Fruit fly (Drosophila melanogaster) whole organism, embryonic: ENCODE measurements around the gene CG7156.

Experiments used
- Antp ChIP-seq: fragments of 200-800 bp; sonication (Bioruptor generic); optimal IDR thresholded peaks from 3 replicates; lab custom pipeline; 2016; ENCODE audit warnings: missing biosample characterization, missing genetic modification characterization
- CG10267 ChIP-seq: fragments of 200-800 bp; sonication (Bioruptor generic); optimal IDR thresholded peaks from 2 replicates; lab custom pipeline; 2018; ENCODE audit warnings: missing biosample characterization, mild to moderate bottlenecking, missing genetic modification characterization, moderate library complexity
- CG11085 ChIP-seq: fragments of 200-800 bp; sonication (Bioruptor generic); IDR thresholded peaks from 2 replicates; pipeline ENCODE4 v1.3.6; 2022; ENCODE audit warnings: missing biosample characterization, missing genetic modification characterization
- CG12744 ChIP-seq: fragments of 200-800 bp; sonication (Bioruptor generic); optimal IDR thresholded peaks from 2 replicates; lab custom pipeline; 2016; ENCODE audit warnings: missing biosample characterization, missing genetic modification characterization
- CG14860 ChIP-seq: fragments of 200-800 bp; sonication (Bioruptor generic); IDR thresholded peaks from 3 replicates; pipeline ENCODE4 v1.3.6; 2022; ENCODE audit warnings: missing biosample characterization, missing genetic modification characterization; ENCODE audit not compliant: partially characterized antibody
- CG17186 ChIP-seq: fragments of 200-800 bp; sonication (Bioruptor generic); optimal IDR thresholded peaks from 3 replicates; lab custom pipeline; 2017; ENCODE audit warnings: missing biosample characterization, missing genetic modification reagents, missing genetic modification characterization
- CG17359 ChIP-seq: fragments of 200-800 bp; sonication (Bioruptor generic); optimal IDR thresholded peaks from 3 replicates; lab custom pipeline; 2018; ENCODE audit warnings: missing biosample characterization, mild to moderate bottlenecking, missing genetic modification characterization, moderate library complexity
- CG18262 ChIP-seq: fragments of 200-800 bp; optimal IDR thresholded peaks from 3 replicates; lab custom pipeline; 2019; ENCODE audit warnings: missing biosample characterization, mild to moderate bottlenecking, missing genetic modification characterization, moderate library complexity
- CG18599 ChIP-seq: fragments of 200-800 bp; sonication (Bioruptor generic); optimal IDR thresholded peaks from 3 replicates; lab custom pipeline; 2017; ENCODE audit warnings: missing biosample characterization, missing genetic modification characterization, mild to moderate bottlenecking, moderate library complexity, missing genetic modification reagents
- CG2678 ChIP-seq: fragments of 200-800 bp; sonication (Bioruptor generic); optimal IDR thresholded peaks from 3 replicates; lab custom pipeline; 2019; ENCODE audit warnings: missing biosample characterization, mild to moderate bottlenecking, missing genetic modification characterization, moderate library complexity
- CG2712 ChIP-seq: fragments of 200-800 bp; optimal IDR thresholded peaks from 3 replicates; lab custom pipeline; 2019; ENCODE audit warnings: missing biosample characterization, mild to moderate bottlenecking, missing genetic modification characterization, moderate library complexity
- CG32532 ChIP-seq: fragments of 200-800 bp; sonication (Bioruptor generic); IDR thresholded peaks from 2 replicates; pipeline ENCODE4 v1.3.6; 2022; ENCODE audit warnings: missing biosample characterization, missing genetic modification characterization
- CG4404 ChIP-seq: fragments of 200-800 bp; sonication (Bioruptor generic); IDR thresholded peaks from 2 replicates; pipeline ENCODE4 v1.3.6; 2022; ENCODE audit warnings: missing biosample characterization, missing genetic modification characterization
- CG4707 ChIP-seq: fragments of 200-800 bp; sonication (Bioruptor generic); optimal IDR thresholded peaks from 2 replicates; lab custom pipeline; 2018; ENCODE audit warnings: missing biosample characterization, mild to moderate bottlenecking, missing genetic modification characterization, moderate library complexity
- CG6854 ChIP-seq: fragments of 200-800 bp; sonication (Bioruptor generic); optimal IDR thresholded peaks from 3 replicates; lab custom pipeline; 2017; ENCODE audit warnings: missing biosample characterization, mild to moderate bottlenecking, missing genetic modification characterization
- CG8281 ChIP-seq: fragments of 200-800 bp; sonication (Bioruptor generic); optimal IDR thresholded peaks from 2 replicates; lab custom pipeline; 2018; ENCODE audit warnings: missing biosample characterization, mild to moderate bottlenecking, missing genetic modification characterization, moderate library complexity
- CG9609 ChIP-seq: fragments of 200-800 bp; sonication (Bioruptor generic); optimal IDR thresholded peaks from 3 replicates; lab custom pipeline; 2016; ENCODE audit warnings: missing biosample characterization, missing genetic modification characterization
- CG9932 ChIP-seq: fragments of 200-800 bp; sonication (Bioruptor generic); IDR thresholded peaks from 2 replicates; pipeline ENCODE4 v1.3.6; 2022; ENCODE audit warnings: missing biosample characterization, missing genetic modification characterization
- Dek ChIP-seq: fragments of 200-800 bp; sonication (Bioruptor generic); optimal IDR thresholded peaks from 3 replicates; lab custom pipeline; 2019; ENCODE audit warnings: missing biosample characterization, mild to moderate bottlenecking, missing genetic modification characterization, moderate library complexity
- Dfd ChIP-seq, 2 experiments: fragments of >200 bp; optimal IDR thresholded peaks; 2 replicates each; lab custom pipeline; 2017; ENCODE audit warnings: missing biosample characterization in 2 of 2, missing genetic modification characterization in 2 of 2
- Eip74EF ChIP-seq, 2 experiments: fragments of 200-800 bp in 1 of 2; fragments of >200 bp in 1 of 2; sonication (Bioruptor generic) in 1 of 2; optimal IDR thresholded peaks; 2 replicates each; lab custom pipeline; 2017 to 2019; ENCODE audit warnings: missing biosample characterization in 2 of 2, missing genetic modification characterization in 2 of 2, mild to moderate bottlenecking in 1 of 2, moderate library complexity in 1 of 2
- HLH4C ChIP-seq: fragments of 200-800 bp; sonication (Bioruptor generic); IDR thresholded peaks from 3 replicates; pipeline ENCODE4 v1.3.6; 2022; ENCODE audit warnings: missing biosample characterization, missing genetic modification characterization; ENCODE audit not compliant: partially characterized antibody
- Hand ChIP-seq: fragments of 200-800 bp; sonication (Bioruptor generic); optimal IDR thresholded peaks from 2 replicates; lab custom pipeline; 2017; ENCODE audit warnings: mild to moderate bottlenecking, missing biosample characterization, missing genetic modification reagents, missing genetic modification characterization
- Lhr ChIP-seq: fragments of 200-800 bp; sonication (Bioruptor generic); optimal IDR thresholded peaks from 3 replicates; lab custom pipeline; 2017; ENCODE audit warnings: mild to moderate bottlenecking, missing biosample characterization, missing genetic modification reagents, missing genetic modification characterization
- Neu2 ChIP-seq: fragments of 200-800 bp; sonication (Bioruptor generic); optimal IDR thresholded peaks from 3 replicates; lab custom pipeline; 2016; ENCODE audit warnings: missing biosample characterization, missing genetic modification characterization, borderline replicate concordance
- Oli ChIP-seq: fragments of 200-800 bp; sonication (Bioruptor generic); optimal IDR thresholded peaks from 2 replicates; lab custom pipeline; 2018; ENCODE audit warnings: missing biosample characterization, mild to moderate bottlenecking, missing genetic modification characterization, moderate library complexity
- Optix ChIP-seq: fragments of 200-800 bp; sonication (Bioruptor generic); IDR thresholded peaks from 3 replicates; pipeline ENCODE4 v1.3.6; 2022; ENCODE audit warnings: missing biosample characterization, missing genetic modification characterization
- Scr ChIP-seq: fragments of 200-800 bp; sonication (Bioruptor generic); IDR thresholded peaks from 2 replicates; pipeline ENCODE4 v1.3.6; 2022; ENCODE audit warnings: missing biosample characterization, missing genetic modification characterization; ENCODE audit not compliant: partially characterized antibody
- Vsx1 ChIP-seq: fragments of 200-800 bp; sonication (Bioruptor generic); optimal IDR thresholded peaks from 2 replicates; lab custom pipeline; 2017; ENCODE audit warnings: missing biosample characterization, mild to moderate bottlenecking, missing genetic modification characterization, missing genetic modification reagents
- al ChIP-seq: fragments of 200-800 bp; sonication (Bioruptor generic); IDR thresholded peaks from 2 replicates; pipeline ENCODE4 v1.3.6; 2022; ENCODE audit warnings: missing biosample characterization, missing genetic modification characterization
- dm ChIP-seq: fragments of 200-800 bp; sonication (Bioruptor generic); optimal IDR thresholded peaks from 3 replicates; lab custom pipeline; 2016; ENCODE audit warnings: missing biosample characterization, missing genetic modification characterization
- fd3F ChIP-seq: fragments of 200-800 bp; sonication (Bioruptor generic); optimal IDR thresholded peaks from 2 replicates; lab custom pipeline; 2018; ENCODE audit warnings: missing biosample characterization, mild to moderate bottlenecking, missing genetic modification characterization, moderate library complexity
- gsb-n ChIP-seq: fragments of 200-800 bp; sonication (Bioruptor generic); optimal IDR thresholded peaks from 3 replicates; lab custom pipeline; 2018; ENCODE audit warnings: missing biosample characterization, mild to moderate bottlenecking, missing genetic modification characterization
- h ChIP-seq: fragments of >200 bp; optimal IDR thresholded peaks from 2 replicates; lab custom pipeline; 2017
- her ChIP-seq: fragments of 200-800 bp; sonication (Bioruptor generic); optimal IDR thresholded peaks from 2 replicates; lab custom pipeline; 2016; ENCODE audit warnings: missing biosample characterization, missing genetic modification characterization
- hkb ChIP-seq, 2 experiments: fragments of 200-800 bp in 1 of 2; fragments of >200 bp in 1 of 2; sonication (Bioruptor generic) in 1 of 2; IDR thresholded peaks in 1 of 2; optimal IDR thresholded peaks in 1 of 2; 2 replicates each; pipeline versions ENCODE4 v1.3.6 to Lab custom; 2017 to 2022; ENCODE audit warnings: missing biosample characterization in 1 of 2, missing genetic modification characterization in 1 of 2
- kni ChIP-seq: fragments of 200-800 bp; sonication (Bioruptor generic); optimal IDR thresholded peaks from 3 replicates; lab custom pipeline; 2017; ENCODE audit warnings: mild to moderate bottlenecking, missing biosample characterization, missing genetic modification reagents, missing genetic modification characterization
- knrl ChIP-seq: fragments of 200-800 bp; sonication (Bioruptor generic); IDR thresholded peaks from 3 replicates; pipeline ENCODE4 v1.3.6; 2022; ENCODE audit warnings: missing biosample characterization, missing genetic modification characterization; ENCODE audit not compliant: partially characterized antibody
- lbe ChIP-seq: fragments of 200-800 bp; sonication (Bioruptor generic); optimal IDR thresholded peaks from 2 replicates; lab custom pipeline; 2016; ENCODE audit warnings: missing biosample characterization, mild to moderate bottlenecking, missing genetic modification characterization
- lola ChIP-seq, 3 experiments: fragments of >200 bp in 2 of 3; fragments of 200-800 bp in 1 of 3; sonication (Bioruptor generic) in 1 of 3; optimal IDR thresholded peaks; 2 replicates each; lab custom pipeline; 2017 to 2019; ENCODE audit warnings: missing biosample characterization in 3 of 3, missing genetic modification characterization in 3 of 3, mild to moderate bottlenecking in 1 of 3, moderate library complexity in 1 of 3
- nerfin-2 ChIP-seq: fragments of 200-800 bp; sonication (Bioruptor generic); IDR thresholded peaks from 2 replicates; pipeline ENCODE4 v1.3.6; 2022; ENCODE audit warnings: missing biosample characterization, missing genetic modification characterization; ENCODE audit not compliant: partially characterized antibody
- pros ChIP-seq: fragments of 200-800 bp; sonication (Bioruptor generic); optimal IDR thresholded peaks from 3 replicates; lab custom pipeline; 2019; ENCODE audit warnings: missing biosample characterization, mild to moderate bottlenecking, missing genetic modification characterization, moderate library complexity
- psq ChIP-seq: fragments of 200-800 bp; sonication (Bioruptor generic); optimal IDR thresholded peaks from 2 replicates; lab custom pipeline; 2017; ENCODE audit warnings: missing biosample characterization, missing genetic modification characterization
- zen2 ChIP-seq: fragments of 200-800 bp; sonication (Bioruptor generic); IDR thresholded peaks from 3 replicates; pipeline ENCODE4 v1.3.6; 2022; ENCODE audit warnings: missing biosample characterization, missing genetic modification characterization; ENCODE audit not compliant: partially characterized antibody

Gene CG7156

DNA sequence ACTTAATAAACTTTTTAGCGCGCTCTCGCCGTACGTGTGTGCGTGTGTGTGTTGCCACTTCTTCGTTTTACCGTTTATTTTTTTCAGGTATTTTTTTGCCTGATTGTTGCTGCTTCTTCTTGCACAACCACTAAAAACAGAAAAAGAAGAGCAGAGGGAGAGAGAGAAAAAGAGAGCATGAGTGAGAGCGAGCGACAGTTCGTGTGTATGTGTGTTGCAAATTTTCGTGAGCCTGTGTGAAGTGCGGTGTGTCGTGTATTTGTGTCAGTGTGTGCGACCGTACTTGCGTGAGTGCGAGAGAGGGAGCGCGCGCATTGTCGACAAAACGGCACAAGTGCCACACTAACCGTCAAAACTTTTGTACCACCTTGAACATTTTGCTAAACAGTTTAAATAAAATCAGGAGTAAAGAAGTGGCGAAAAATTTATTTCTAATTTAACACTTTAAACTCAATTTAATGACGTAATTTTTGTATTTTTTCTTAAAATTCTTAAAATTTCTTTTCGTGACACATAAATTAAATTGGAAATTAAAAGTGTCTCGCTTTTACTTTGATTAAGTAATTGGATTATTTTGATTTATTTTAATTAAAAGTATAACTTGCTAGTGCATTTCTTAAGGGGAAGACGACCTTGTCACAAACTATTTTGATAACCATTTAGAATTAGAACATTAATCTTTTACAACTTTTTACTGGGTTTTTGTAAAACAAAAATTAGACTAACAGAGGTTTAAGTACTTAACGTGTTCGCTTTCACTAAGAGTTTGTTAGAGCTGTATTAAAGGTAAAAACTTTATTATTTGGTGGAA lies 44.8 kb downstream of the CG7156 start (continued):
- TF ChIP-seq Scr (GFP tag; lab: Robert Waterston, UW) (no peak), CG4404 (GFP tag; lab: Robert Waterston, UW) (no peak), CG4707 (GFP tag; lab: Kevin White, UChicago) (no peak), CG9932 (GFP tag; lab: Robert Waterston, UW) (no peak), HLH4C (GFP tag; lab: Robert Waterston, UW) (no peak), dm (no peak), CG10267 (tag; lab: Kevin White, UChicago) (peak; percentile 55), lbe (GFP tag; lab: Kevin White, UChicago) (peak; percentile 86), kni (GFP tag; lab: Kevin White, UChicago) (peak; percentile 55), Dfd (GFP tag; optimal IDR thresholded peaks at IDR 0.05; lab: Kevin White, UChicago) (no peak), CG18599 (GFP tag; lab: Kevin White, UChicago) (peak; percentile 71), CG2678 (peak; percentile 80), Optix (GFP tag; lab: Robert Waterston, UW) (no peak), CG17186 (GFP tag; lab: Kevin White, UChicago) (no peak), gsb-n (tag; lab: Kevin White, UChicago) (peak; percentile 50), lola (GFP tag; optimal IDR thresholded peaks at IDR 0.05; lab: Kevin White, UChicago) (peak in 1 of 3 experiments; percentile 75), nerfin-2 (GFP tag; lab: Robert Waterston, UW) (no peak), fd3F (GFP tag; lab: Kevin White, UChicago) (peak; percentile 22), hkb (optimal IDR thresholded peaks at IDR 0.05; lab: Kevin White, UChicago) (no peak), hkb (GFP tag; IDR thresholded peaks at IDR 0.05; lab: Robert Waterston, UW) (no peak), Hand (GFP tag; lab: Kevin White, UChicago) (peak; percentile 8), CG18262 (tag; lab: Kevin White, UChicago) (peak; percentile 79), CG9609 (GFP tag; lab: Kevin White, UChicago) (peak; percentile 14), knrl (no peak), her (no peak), Eip74EF (GFP tag; optimal IDR thresholded peaks at IDR 0.05; lab: Kevin White, UChicago) (no peak), CG6854 (GFP tag; lab: Kevin White, UChicago) (peak; percentile 41), Lhr (GFP tag; lab: Kevin White, UChicago) (no peak), Oli (tag; lab: Kevin White, UChicago) (peak; percentile 77), CG2712 (tag; lab: Kevin White, UChicago) (peak; percentile 57), CG32532 (no peak), Neu2 (no peak), CG12744 (GFP tag; lab: Kevin White, UChicago) (no peak), CG8281 (tag; lab: Kevin White, UChicago) (peak; percentile 5), CG17359 (tag; lab: Kevin White, UChicago) (peak; percentile 66)

DNA sequence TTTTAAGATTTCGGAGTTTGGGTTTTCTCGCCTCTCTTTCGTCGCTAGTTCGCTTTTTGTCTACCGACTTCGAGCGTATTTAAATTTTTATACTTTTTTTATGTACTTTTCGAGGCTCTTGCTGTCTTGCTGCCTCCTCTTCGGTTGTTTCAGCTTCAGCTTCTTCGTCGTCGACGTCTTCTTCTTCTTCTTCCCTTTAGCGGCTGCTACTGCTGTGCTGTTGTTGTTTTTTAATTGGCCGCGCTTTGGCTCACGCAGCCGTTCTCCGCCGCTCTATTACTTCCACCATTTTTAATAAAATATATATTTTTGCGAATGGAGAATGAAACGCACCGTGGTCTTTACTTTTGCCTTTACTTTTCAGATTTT lies 45.4 kb downstream of the CG7156 start:
- TF ChIP-seq h: no peak
- peak; percentile 88 for TF ChIP-seq pros (GFP tag; lab: Kevin White, UChicago)
- TF ChIP-seq al: no peak
- peak; percentile 6 for TF ChIP-seq Dek (tag; lab: Kevin White, UChicago)
- no peak for TF ChIP-seq Antp
- TF ChIP-seq zen2 (GFP tag; lab: Robert Waterston, UW): no peak
- TF ChIP-seq CG14860 (GFP tag; lab: Robert Waterston, UW): no peak
- TF ChIP-seq CG11085 (GFP tag; lab: Robert Waterston, UW): no peak
- TF ChIP-seq Vsx1 (GFP tag; lab: Kevin White, UChicago): peak; percentile 63
- TF ChIP-seq psq (GFP tag; lab: Kevin White, UChicago): peak; percentile 70
